Fruit fly (Drosophila melanogaster): ENCODE measurements around the gene CG14238.

The CG14238 gene

dm6 chr3R:26428220-26428619 lies 29.8 kb upstream of the CG14238 start (continued):
- TF ChIP-seq Hr38 (GFP tag; optimal IDR thresholded peaks at IDR 0.05) (no peak), cyc (GFP tag; optimal IDR thresholded peaks at IDR 0.05) (peak; percentile 27), CG34406 (GFP tag; optimal IDR thresholded peaks at IDR 0.05) (peak; percentile 25), CG11294 (GFP tag; IDR thresholded peaks at IDR 0.05) (no peak), Hr39 (GFP tag; optimal IDR thresholded peaks at IDR 0.05) (no peak), lz (GFP tag; optimal IDR thresholded peaks at IDR 0.05) (peak; percentile 24), CG10669 (GFP tag; optimal IDR thresholded peaks at IDR 0.05) (peak; percentile 52), fd59A (GFP tag; optimal IDR thresholded peaks at IDR 0.05) (peak; percentile 19), Lpt (GFP tag; optimal IDR thresholded peaks at IDR 0.05) (peak; percentile 43), vri (GFP tag; optimal IDR thresholded peaks at IDR 0.05) (no peak), salr (GFP tag; optimal IDR thresholded peaks at IDR 0.05) (peak in 1 of 2 experiments; percentile 9), Eip78C (GFP tag) (peak; percentile 82), Ets21C (GFP tag; optimal IDR thresholded peaks at IDR 0.05) (no peak), CG8319 (GFP tag; optimal IDR thresholded peaks at IDR 0.05) (no peak), Sox102F (GFP tag; optimal IDR thresholded peaks at IDR 0.05) (no peak), svp (GFP tag) (peak; percentile 66), CG4318 (GFP tag; optimal IDR thresholded peaks at IDR 0.05) (peak; percentile 10), CG6163 (GFP tag; IDR thresholded peaks at IDR 0.05) (no peak)

- TF ChIP-seq cyc (GFP tag; optimal IDR thresholded peaks at IDR 0.05), result no peak
- no peak for TF ChIP-seq fd59A (GFP tag; optimal IDR thresholded peaks at IDR 0.05)
- peak; percentile 10 for TF ChIP-seq CG10669 (GFP tag; optimal IDR thresholded peaks at IDR 0.05)
- TF ChIP-seq CG1621 (tag; optimal IDR thresholded peaks at IDR 0.05), result no peak
- no peak for TF ChIP-seq dac (GFP tag; optimal IDR thresholded peaks at IDR 0.05)
- TF ChIP-seq CG7368 (GFP tag; optimal IDR thresholded peaks at IDR 0.05), result peak; percentile 25
- TF ChIP-seq Hr4 (GFP tag; optimal IDR thresholded peaks at IDR 0.05), result no peak
- TF ChIP-seq esn (GFP tag; optimal IDR thresholded peaks at IDR 0.05), result peak; percentile 20
- TF ChIP-seq Lpt (GFP tag; optimal IDR thresholded peaks at IDR 0.05), result no peak
- TF ChIP-seq CG16779 (tag; optimal IDR thresholded peaks at IDR 0.05), result no peak
- TF ChIP-seq CG6792 (GFP tag; optimal IDR thresholded peaks at IDR 0.05), result peak; percentile 60
- peak in 1 of 2 experiments; percentile 27 for TF ChIP-seq ss (GFP tag; optimal IDR thresholded peaks at IDR 0.05)
- no peak for TF ChIP-seq lz (GFP tag; optimal IDR thresholded peaks at IDR 0.05)
- no peak for TF ChIP-seq Blimp-1 (GFP tag; optimal IDR thresholded peaks at IDR 0.05)
- TF ChIP-seq eg (GFP tag; IDR thresholded peaks at IDR 0.05), result no peak
- no peak for TF ChIP-seq CG6276 (GFP tag; optimal IDR thresholded peaks at IDR 0.05)
- no peak for TF ChIP-seq Gug (GFP tag; IDR thresholded peaks at IDR 0.05)
- peak; percentile 25 for TF ChIP-seq CG10631 (GFP tag; optimal IDR thresholded peaks at IDR 0.05)
- TF ChIP-seq CG4318 (GFP tag; optimal IDR thresholded peaks at IDR 0.05), result no peak
- TF ChIP-seq CG32006 (GFP tag; optimal IDR thresholded peaks at IDR 0.05), result peak; percentile 23
- no peak for TF ChIP-seq Sox102F (GFP tag; optimal IDR thresholded peaks at IDR 0.05)
- TF ChIP-seq dsx (GFP tag; optimal IDR thresholded peaks at IDR 0.05; ENCODE audit: poor library complexity, severe bottlenecking), result peak; percentile 30
- no peak for TF ChIP-seq CG11294 (GFP tag; IDR thresholded peaks at IDR 0.05)
- TF ChIP-seq Smox (GFP tag; optimal IDR thresholded peaks at IDR 0.05), result no peak
- peak; percentile 11 for TF ChIP-seq CG6808 (GFP tag; optimal IDR thresholded peaks at IDR 0.05)
- no peak for TF ChIP-seq spab (GFP tag; optimal IDR thresholded peaks at IDR 0.05)
- TF ChIP-seq vri (GFP tag; optimal IDR thresholded peaks at IDR 0.05), result no peak
- peak; percentile 58 for TF ChIP-seq CG8632 (GFP tag; optimal IDR thresholded peaks at IDR 0.05)
- TF ChIP-seq svp (GFP tag), result peak; percentile 63
- no peak for TF ChIP-seq Eip93F (GFP tag; optimal IDR thresholded peaks at IDR 0.05)
- no peak for TF ChIP-seq Eip75B (GFP tag; optimal IDR thresholded peaks at IDR 0.05)
- TF ChIP-seq CG9139 (GFP tag; optimal IDR thresholded peaks at IDR 0.05), result no peak
- TF ChIP-seq CG31627 (GFP tag; optimal IDR thresholded peaks at IDR 0.05), result no peak
- TF ChIP-seq Sox14 (GFP tag; optimal IDR thresholded peaks at IDR 0.05), result no peak
- TF ChIP-seq CG11762 (GFP tag; optimal IDR thresholded peaks at IDR 0.05; ENCODE audit: insufficient read depth), result no peak
- TF ChIP-seq Ets96B (tag; optimal IDR thresholded peaks at IDR 0.05), result peak; percentile 36
- peak; percentile 26 for TF ChIP-seq CG11902 (GFP tag; optimal IDR thresholded peaks at IDR 0.05)
- no peak for TF ChIP-seq net (GFP tag; optimal IDR thresholded peaks at IDR 0.05)
- TF ChIP-seq fkh (GFP tag; optimal IDR thresholded peaks at IDR 0.05), result no peak
- TF ChIP-seq fd85E (GFP tag; optimal IDR thresholded peaks at IDR 0.05), result no peak
- TF ChIP-seq CG8119 (GFP tag; IDR thresholded peaks at IDR 0.05), result peak; percentile 19; the same call in 1 of the 3 replicates
Observed at dm6 chr3R:26429619-26430018, 28.4 kb upstream of the CG14238 start.
